Worm (Caenorhabditis elegans): Measurements from ENCODE around the gene vps-33.1.

The vps-33.1 gene

ce11 chrIII:8658367-8658761 lies 42.4 kb upstream of the vps-33.1 start (continued):
- peak; percentile 74 for TF ChIP-seq lin-13 (GFP tag; optimal IDR thresholded peaks at IDR 0.05)
- TF ChIP-seq ces-1 (GFP tag; optimal IDR thresholded peaks at IDR 0.05), result no peak
- TF ChIP-seq pha-4 (GFP tag; IDR thresholded peaks at IDR 0.05), result peak; percentile 77
- peak; percentile 97 for TF ChIP-seq pha-4 (tag; optimal IDR thresholded peaks at IDR 0.05)
- TF ChIP-seq nhr-102 (tag; optimal IDR thresholded peaks at IDR 0.05), result peak; percentile 94
- peak; percentile 90 for TF ChIP-seq rbr-2 (tag; optimal IDR thresholded peaks at IDR 0.05)
- no peak for TF ChIP-seq ceh-32 (tag; optimal IDR thresholded peaks at IDR 0.05; ENCODE audit: poor library complexity)
- TF ChIP-seq dmd-6 (GFP tag; IDR thresholded peaks at IDR 0.05), result peak; percentile 93
- peak; percentile 80 for TF ChIP-seq nhr-10 (tag; optimal IDR thresholded peaks at IDR 0.05)
- TF ChIP-seq set-16 (GFP tag; IDR thresholded peaks at IDR 0.05), result peak; percentile 23; the same call in 1 of the 2 replicates
- peak; percentile 97 for TF ChIP-seq mdt-29 (GFP tag; IDR thresholded peaks at IDR 0.05)
- TF ChIP-seq lin-1 (GFP tag; IDR thresholded peaks at IDR 0.05), result peak; percentile 89
- peak; percentile 97 for TF ChIP-seq nhr-48 (tag; optimal IDR thresholded peaks at IDR 0.05)
- TF ChIP-seq zag-1 (tag; optimal IDR thresholded peaks at IDR 0.05), result no peak
- peak; percentile 44 for TF ChIP-seq madf-9 (GFP tag; conservative IDR thresholded peaks at IDR 0.05)
- TF ChIP-seq nhr-237 (tag; optimal IDR thresholded peaks at IDR 0.05), result no peak
- TF ChIP-seq lim-7 (GFP tag; IDR thresholded peaks at IDR 0.05), result 0 out of 2 replicates have a peak, but pooled peaks have one; percentile 6
- peak; percentile 98 for TF ChIP-seq mxl-3 (GFP tag; optimal IDR thresholded peaks at IDR 0.05)
- TF ChIP-seq lsy-2 (tag; optimal IDR thresholded peaks at IDR 0.05), result peak; percentile 74 to 87
- TF ChIP-seq Y75B8A.6 (GFP tag; IDR thresholded peaks at IDR 0.05), result no peak
- peak; percentile 96 for TF ChIP-seq php-3 (GFP tag; IDR thresholded peaks at IDR 0.05)
- TF ChIP-seq mep-1 (tag; optimal IDR thresholded peaks at IDR 0.05), result peak; percentile 90
- peak; percentile 70 for TF ChIP-seq aha-1 (tag)
- peak; percentile 72 for TF ChIP-seq spr-1 (tag; optimal IDR thresholded peaks at IDR 0.05)
- no peak for TF ChIP-seq tag-97 (GFP tag; IDR thresholded peaks at IDR 0.05)
- no peak for TF ChIP-seq zip-11 (GFP tag; IDR thresholded peaks at IDR 0.05)
- TF ChIP-seq F10B5.3 (tag; optimal IDR thresholded peaks at IDR 0.05), result no peak
- no peak for TF ChIP-seq attf-4 (tag; optimal IDR thresholded peaks at IDR 0.05)
- TF ChIP-seq nhr-11 (tag; optimal IDR thresholded peaks at IDR 0.05), result peak; percentile 98
- no peak for TF ChIP-seq R02D3.7 (tag; optimal IDR thresholded peaks at IDR 0.05)
- no peak for TF ChIP-seq zfp-2 (tag; optimal IDR thresholded peaks at IDR 0.05)
- peak; percentile 71 for TF ChIP-seq ctbp-1 (GFP tag; IDR thresholded peaks at IDR 0.05)
- TF ChIP-seq jun-1 (tag; optimal IDR thresholded peaks at IDR 0.05), result peak; percentile 49
- peak; percentile 84 for TF ChIP-seq gei-8 (GFP tag; optimal IDR thresholded peaks at IDR 0.05)
- peak; percentile 19 for TF ChIP-seq F37D6.2 (tag; optimal IDR thresholded peaks at IDR 0.05)
- TF ChIP-seq skn-1 (tag; optimal IDR thresholded peaks at IDR 0.05), result peak; percentile 53
- peak; percentile 66 to 97 for TF ChIP-seq mdl-1 (tag; optimal IDR thresholded peaks at IDR 0.05)

ce11 chrIII:8663143-8663542 lies 37.6 kb upstream of the vps-33.1 start:
- peak in 1 of 2 experiments; percentile 86 for TF ChIP-seq unc-62 (GFP tag; optimal IDR thresholded peaks at IDR 0.05 in 1 of 2)
- TF ChIP-seq unc-62 (tag; optimal IDR thresholded peaks at IDR 0.05), result no peak
- TF ChIP-seq T26A8.4 (GFP tag; IDR thresholded peaks at IDR 0.05), result no peak

- TF ChIP-seq Y75B8A.6 (GFP tag; IDR thresholded peaks at IDR 0.05) (no peak), daf-19 (GFP tag; conservative IDR thresholded peaks at IDR 0.05) (no peak), nhr-42 (GFP tag; IDR thresholded peaks at IDR 0.05) (no peak), hlh-30 (tag; optimal IDR thresholded peaks at IDR 0.05; ENCODE audit: insufficient read depth) (peak; percentile 44), zag-1 (tag; optimal IDR thresholded peaks at IDR 0.05) (no peak), lsy-2 (tag; optimal IDR thresholded peaks at IDR 0.05) (peak in 1 of 2 experiments; percentile 11), lin-38 (GFP tag; IDR thresholded peaks at IDR 0.05) (no peak)
Measured at ce11 chrIII:8664897-8665388, 35.8 kb upstream of the vps-33.1 start, which contains the start of gene F22B7.1. F22B7.1 (plus strand) TSS chrIII:8665338.
